Fruit fly (Drosophila melanogaster): ENCODE measurements around the gene MED7.

The MED7 gene

DNA sequence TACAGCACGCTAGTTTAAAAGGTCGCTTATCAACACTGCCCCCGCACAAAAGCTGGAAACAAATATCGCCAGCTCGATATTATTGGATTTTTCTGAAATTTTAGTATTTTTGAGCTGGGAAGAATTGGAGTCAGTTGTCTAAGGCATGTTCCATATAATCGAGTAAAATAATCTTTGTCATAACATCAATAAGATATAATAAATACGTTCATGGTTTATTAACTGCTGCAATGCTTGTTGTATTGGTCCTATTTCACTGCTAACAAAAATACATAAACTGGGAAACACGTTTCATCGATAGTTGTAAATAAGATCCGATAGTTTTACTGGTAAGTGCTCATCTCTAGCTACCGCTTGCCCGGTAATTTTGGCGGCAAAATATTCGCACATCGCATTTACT is 27.4 kb upstream of the MED7 start, which contains the start of the genes Art1 and Mcm5 (continued):
- no peak for TF ChIP-seq CG17568 (GFP tag; optimal IDR thresholded peaks at IDR 0.05)
- no peak for TF ChIP-seq sqz (GFP tag; optimal IDR thresholded peaks at IDR 0.05)
- TF ChIP-seq CG32532 (GFP tag; IDR thresholded peaks at IDR 0.05): peak; percentile 12; the same call in 1 of the 2 replicates
- peak; percentile 79 for TF ChIP-seq nmo (GFP tag; optimal IDR thresholded peaks at IDR 0.05)
- TF ChIP-seq CG30431 (GFP tag; optimal IDR thresholded peaks at IDR 0.05): no peak
- TF ChIP-seq CG6683 (GFP tag; optimal IDR thresholded peaks at IDR 0.05): no peak
- TF ChIP-seq CG1529 (GFP tag; optimal IDR thresholded peaks at IDR 0.05): no peak
- no peak for TF ChIP-seq Dip2 (GFP tag; IDR thresholded peaks at IDR 0.05)
- TF ChIP-seq CG31365 (tag; optimal IDR thresholded peaks at IDR 0.05): no peak
- TF ChIP-seq CG11398 (GFP tag; optimal IDR thresholded peaks at IDR 0.05): peak; percentile 8
- TF ChIP-seq phol (tag; optimal IDR thresholded peaks at IDR 0.05): peak; percentile 67
- no peak for TF ChIP-seq Neu2 (GFP tag; optimal IDR thresholded peaks at IDR 0.05; ENCODE audit: borderline replicate concordance)
- no peak for TF ChIP-seq CG3726 (GFP tag; IDR thresholded peaks at IDR 0.05)
- peak; percentile 51 for TF ChIP-seq CG3163 (GFP tag; optimal IDR thresholded peaks at IDR 0.05)
- TF ChIP-seq ci (GFP tag; IDR thresholded peaks at IDR 0.05): no peak
- TF ChIP-seq Med (GFP tag): peak; percentile 91
- TF ChIP-seq CG12659 (GFP tag; optimal IDR thresholded peaks at IDR 0.05): peak; percentile 78
- no peak for TF ChIP-seq repo (GFP tag; optimal IDR thresholded peaks at IDR 0.05)
- TF ChIP-seq HmgZ (tag; optimal IDR thresholded peaks at IDR 0.05): peak; percentile 49
- TF ChIP-seq CG18619 (GFP tag; optimal IDR thresholded peaks at IDR 0.05): no peak
- TF ChIP-seq CG13296 (GFP tag; optimal IDR thresholded peaks at IDR 0.05): peak; percentile 3
- no peak for TF ChIP-seq D19B (GFP tag; optimal IDR thresholded peaks at IDR 0.05)
- no peak for TF ChIP-seq sug (tag; optimal IDR thresholded peaks at IDR 0.05)
- TF ChIP-seq fd102C (GFP tag; optimal IDR thresholded peaks at IDR 0.05): no peak
- TF ChIP-seq slou (GFP tag; optimal IDR thresholded peaks at IDR 0.05): no peak
- TF ChIP-seq CG8388 (GFP tag; optimal IDR thresholded peaks at IDR 0.05): no peak
- peak; percentile 31 to 59 for TF ChIP-seq tll (GFP tag; optimal IDR thresholded peaks at IDR 0.05)
- peak; percentile 30 for TF ChIP-seq tx (GFP tag; optimal IDR thresholded peaks at IDR 0.05)
- TF ChIP-seq HLH4C (GFP tag; IDR thresholded peaks at IDR 0.05; ENCODE audit: partially characterized antibody): peak; percentile 89
- no peak for TF ChIP-seq fd64A (GFP tag; optimal IDR thresholded peaks at IDR 0.05)
- peak; percentile 25; the same call in 1 of the 2 replicates for TF ChIP-seq NFAT (GFP tag; IDR thresholded peaks at IDR 0.05)
- TF ChIP-seq Doc3 (GFP tag; IDR thresholded peaks at IDR 0.05; ENCODE audit: partially characterized antibody): peak; percentile 96
- no peak for TF ChIP-seq yki (optimal IDR thresholded peaks at IDR 0.05)
- TF ChIP-seq Lhr (GFP tag; optimal IDR thresholded peaks at IDR 0.05): peak; percentile 52
- no peak for TF ChIP-seq Vsx1 (GFP tag; optimal IDR thresholded peaks at IDR 0.05)
- no peak for TF ChIP-seq CG1647 (GFP tag; optimal IDR thresholded peaks at IDR 0.05)
- no peak for TF ChIP-seq CG4707 (GFP tag; optimal IDR thresholded peaks at IDR 0.05)
- TF ChIP-seq cato (GFP tag; optimal IDR thresholded peaks at IDR 0.05; ENCODE audit: borderline replicate concordance): no peak
- TF ChIP-seq Hmx (GFP tag; optimal IDR thresholded peaks at IDR 0.05): no peak
- TF ChIP-seq CG4282 (GFP tag; optimal IDR thresholded peaks at IDR 0.05): no peak
- no peak for TF ChIP-seq CG10321 (GFP tag; IDR thresholded peaks at IDR 0.05)
- TF ChIP-seq sisA (GFP tag; IDR thresholded peaks at IDR 0.05): no peak
- no peak for TF ChIP-seq CG6813 (GFP tag; optimal IDR thresholded peaks at IDR 0.05)
- no peak for TF ChIP-seq dati (GFP tag; IDR thresholded peaks at IDR 0.05)
- TF ChIP-seq E2f1 (GFP tag; IDR thresholded peaks at IDR 0.05): peak; percentile 74
- peak; percentile 49 for TF ChIP-seq CG17829 (tag; optimal IDR thresholded peaks at IDR 0.05)
- no peak for TF ChIP-seq wek (GFP tag; optimal IDR thresholded peaks at IDR 0.05)
- TF ChIP-seq eyg (GFP tag; optimal IDR thresholded peaks at IDR 0.05): peak; percentile 14
- TF ChIP-seq CG1024 (GFP tag; IDR thresholded peaks at IDR 0.05): no peak
- no peak for TF ChIP-seq salm (tag; optimal IDR thresholded peaks at IDR 0.05)
- peak; percentile 83 for TF ChIP-seq Max (GFP tag; optimal IDR thresholded peaks at IDR 0.05)

Data from whole organism, embryonic.